Fruit fly (Drosophila melanogaster): ENCODE results near the gene CG33912.

CG33912 gene

dm6 chr3L:20800208-20800607 lies 44.7 kb upstream of the CG33912 start, which contains the start of gene Spc105R (continued):
- TF ChIP-seq CG1233 (GFP tag; optimal IDR thresholded peaks at IDR 0.05): no peak
- TF ChIP-seq BtbVII (GFP tag; optimal IDR thresholded peaks at IDR 0.05): no peak
- TF ChIP-seq usp (GFP tag; optimal IDR thresholded peaks at IDR 0.05): no peak
- no peak for TF ChIP-seq ase (GFP tag; IDR thresholded peaks at IDR 0.05)
- no peak for TF ChIP-seq CG11560 (tag; IDR thresholded peaks at IDR 0.05)
- no peak for TF ChIP-seq CG31388 (GFP tag; optimal IDR thresholded peaks at IDR 0.05)
- TF ChIP-seq CG17912 (GFP tag; optimal IDR thresholded peaks at IDR 0.05): no peak
- TF ChIP-seq amos (GFP tag; IDR thresholded peaks at IDR 0.05; ENCODE audit: partially characterized antibody): peak; percentile 31; the same call in 1 of the 2 replicates
- peak; percentile 73 for TF ChIP-seq CG33213 (GFP tag; optimal IDR thresholded peaks at IDR 0.05)
- no peak for TF ChIP-seq lbe (GFP tag; optimal IDR thresholded peaks at IDR 0.05)
- no peak for TF ChIP-seq CG12104 (GFP tag; optimal IDR thresholded peaks at IDR 0.05)
- no peak for TF ChIP-seq sob (GFP tag; IDR thresholded peaks at IDR 0.05)
- TF ChIP-seq Nf-YA (GFP tag; IDR thresholded peaks at IDR 0.05): no peak
- no peak for TF ChIP-seq CG11247 (GFP tag; IDR thresholded peaks at IDR 0.05)
- no peak for TF ChIP-seq so (GFP tag; IDR thresholded peaks at IDR 0.05)

- peak; percentile 72 for TF ChIP-seq Sry-β (GFP tag; optimal IDR thresholded peaks at IDR 0.05)
- TF ChIP-seq CG18619 (GFP tag; optimal IDR thresholded peaks at IDR 0.05): peak; percentile 96
- TF ChIP-seq Hey (tag; optimal IDR thresholded peaks at IDR 0.05): peak; percentile 84
- peak; percentile 84 for TF ChIP-seq CG2889 (GFP tag; IDR thresholded peaks at IDR 0.05)
- TF ChIP-seq CG10267 (tag; optimal IDR thresholded peaks at IDR 0.05): peak; percentile 88
- TF ChIP-seq peb (GFP tag; IDR thresholded peaks at IDR 0.05): peak; percentile 68
- peak; percentile 70 for TF ChIP-seq fu2 (GFP tag; optimal IDR thresholded peaks at IDR 0.05)
- peak; percentile 89 for TF ChIP-seq CG17829 (tag; optimal IDR thresholded peaks at IDR 0.05)
- peak; percentile 72 for TF ChIP-seq NK7.1 (GFP tag; optimal IDR thresholded peaks at IDR 0.05)
- peak; percentile 75 for TF ChIP-seq CG32767 (GFP tag; IDR thresholded peaks at IDR 0.05)
- peak; percentile 90 for TF ChIP-seq Optix (GFP tag; IDR thresholded peaks at IDR 0.05)
- peak; percentile 58 for TF ChIP-seq CG3163 (GFP tag; optimal IDR thresholded peaks at IDR 0.05)
- TF ChIP-seq CG15514 (GFP tag; optimal IDR thresholded peaks at IDR 0.05): peak; percentile 94
- no peak for TF ChIP-seq CG8478 (optimal IDR thresholded peaks at IDR 0.05)
- TF ChIP-seq ap (GFP tag; IDR thresholded peaks at IDR 0.05): peak; percentile 91
- TF ChIP-seq Doc2 (GFP tag; IDR thresholded peaks at IDR 0.05): peak; percentile 62; the same call in 1 of the 2 replicates
- TF ChIP-seq lbe (GFP tag; optimal IDR thresholded peaks at IDR 0.05): no peak
- TF ChIP-seq CG10147 (GFP tag; optimal IDR thresholded peaks at IDR 0.05): peak; percentile 90
- TF ChIP-seq gt (GFP tag; IDR thresholded peaks at IDR 0.05): peak; percentile 89
- peak; percentile 97 for TF ChIP-seq Rfx (GFP tag; IDR thresholded peaks at IDR 0.05)
- peak; percentile 66 for TF ChIP-seq pum (GFP tag; optimal IDR thresholded peaks at IDR 0.05)
- peak; percentile 66 for TF ChIP-seq NC2α (GFP tag; optimal IDR thresholded peaks at IDR 0.05)
- peak; percentile 35 for TF ChIP-seq pnt (GFP tag; optimal IDR thresholded peaks at IDR 0.05)
- peak; percentile 80 for TF ChIP-seq disco-r (GFP tag; optimal IDR thresholded peaks at IDR 0.05)
- TF ChIP-seq ara (GFP tag; IDR thresholded peaks at IDR 0.05): peak; percentile 85
- TF ChIP-seq klu (GFP tag; IDR thresholded peaks at IDR 0.05): peak; percentile 80
- TF ChIP-seq fd96Cb (tag; optimal IDR thresholded peaks at IDR 0.05): peak; percentile 79
- peak; percentile 89 for TF ChIP-seq Aef1 (GFP tag; IDR thresholded peaks at IDR 0.05)
- peak; percentile 84 for TF ChIP-seq rib (GFP tag; IDR thresholded peaks at IDR 0.05)
- peak; percentile 72 for TF ChIP-seq da (GFP tag; optimal IDR thresholded peaks at IDR 0.05)
- TF ChIP-seq CG2712 (tag; optimal IDR thresholded peaks at IDR 0.05): peak; percentile 91
- TF ChIP-seq CG31388 (GFP tag; optimal IDR thresholded peaks at IDR 0.05): peak; percentile 77
- peak; percentile 94 for TF ChIP-seq ranshi (GFP tag; IDR thresholded peaks at IDR 0.05)
- peak; percentile 93 for TF ChIP-seq ewg (GFP tag; optimal IDR thresholded peaks at IDR 0.05)
- TF ChIP-seq sd (tag; optimal IDR thresholded peaks at IDR 0.05): no peak
- TF ChIP-seq zf30C (GFP tag; optimal IDR thresholded peaks at IDR 0.05): peak; percentile 39
- TF ChIP-seq dan (GFP tag; IDR thresholded peaks at IDR 0.05): no peak
- 0 out of 3 replicates have a peak, but pooled peaks have one; percentile 9 for TF ChIP-seq Opbp (GFP tag; IDR thresholded peaks at IDR 0.05; ENCODE audit: partially characterized antibody)
These were observed 42.9 kb upstream of the CG33912 start, which contains the start of the genes CG3698 and tzn for dm6 chr3L:20798325-20798846. TSS of gene CG3698 (minus strand) at chr3L:20798375. TSS of gene tzn (plus strand) at chr3L:20798645.

Measured in whole organism, embryonic.